Fruit fly (Drosophila melanogaster) whole organism, prepupa: ENCODE data around the gene CG12766.

Experiments used
- Blimp-1 ChIP-seq: fragments of 200-800 bp; sonication (Bioruptor generic); optimal IDR thresholded peaks from 3 replicates; lab custom pipeline; 2017; ENCODE audit warnings: missing biosample characterization, missing genetic modification characterization, mild to moderate bottlenecking, moderate library complexity, missing genetic modification reagents
- CG4318 ChIP-seq: fragments of 200-800 bp; sonication (Bioruptor generic); optimal IDR thresholded peaks from 3 replicates; lab custom pipeline; 2017; ENCODE audit warnings: missing biosample characterization, mild to moderate bottlenecking, missing genetic modification characterization
- CG8119 ChIP-seq: fragments of 200-800 bp; sonication (Bioruptor generic); IDR thresholded peaks from 3 replicates; pipeline ENCODE4 v1.3.6; 2022; ENCODE audit warnings: missing biosample characterization, missing genetic modification characterization
- CG9139 ChIP-seq: fragments of 200-800 bp; sonication (Bioruptor generic); optimal IDR thresholded peaks from 3 replicates; lab custom pipeline; 2017; ENCODE audit warnings: missing biosample characterization, mild to moderate bottlenecking, missing genetic modification characterization
- Eip75B ChIP-seq: fragments of 200-800 bp; sonication (Bioruptor generic); optimal IDR thresholded peaks from 3 replicates; lab custom pipeline; 2016; ENCODE audit warnings: missing biosample characterization, missing genetic modification characterization
- Lpt ChIP-seq: fragments of 200-800 bp; sonication (Bioruptor generic); optimal IDR thresholded peaks from 3 replicates; lab custom pipeline; 2016; ENCODE audit warnings: missing biosample characterization, missing genetic modification characterization
- Met ChIP-seq: fragments of 200-800 bp; sonication (Bioruptor generic); optimal IDR thresholded peaks from 3 replicates; lab custom pipeline; 2016; ENCODE audit warnings: missing biosample characterization, missing genetic modification characterization
- fd59A ChIP-seq: fragments of 200-800 bp; sonication (Bioruptor generic); optimal IDR thresholded peaks from 2 replicates; lab custom pipeline; 2017; ENCODE audit warnings: missing biosample characterization, mild to moderate bottlenecking, missing genetic modification characterization, missing genetic modification reagents

dm6 chr3L:3932742-3933289 is 7.1 kb downstream of the CG12766 start:
- no peak for TF ChIP-seq Eip75B
- TF ChIP-seq Met (GFP tag; lab: Kevin White, UChicago): no peak
- TF ChIP-seq Lpt (GFP tag; lab: Kevin White, UChicago): no peak
- no peak for TF ChIP-seq fd59A (GFP tag; lab: Kevin White, UChicago)
- no peak for TF ChIP-seq CG9139 (GFP tag; lab: Kevin White, UChicago)
- TF ChIP-seq CG4318 (GFP tag; lab: Kevin White, UChicago): no peak
- no peak for TF ChIP-seq CG8119 (GFP tag; lab: Robert Waterston, UW)
- TF ChIP-seq Blimp-1 (GFP tag; lab: Kevin White, UChicago): no peak
